Fruit fly (Drosophila melanogaster) whole organism, embryonic: Measurements from ENCODE around the gene unc-119.

Experiments used
- fd96Cb ChIP-seq: fragments of 200-800 bp; sonication (Bioruptor generic); optimal IDR thresholded peaks from 2 replicates; lab custom pipeline; 2018; ENCODE audit warnings: missing biosample characterization, mild to moderate bottlenecking, missing genetic modification characterization, moderate library complexity
- gsb-n ChIP-seq: fragments of 200-800 bp; sonication (Bioruptor generic); optimal IDR thresholded peaks from 3 replicates; lab custom pipeline; 2018; ENCODE audit warnings: missing biosample characterization, mild to moderate bottlenecking, missing genetic modification characterization

DNA sequence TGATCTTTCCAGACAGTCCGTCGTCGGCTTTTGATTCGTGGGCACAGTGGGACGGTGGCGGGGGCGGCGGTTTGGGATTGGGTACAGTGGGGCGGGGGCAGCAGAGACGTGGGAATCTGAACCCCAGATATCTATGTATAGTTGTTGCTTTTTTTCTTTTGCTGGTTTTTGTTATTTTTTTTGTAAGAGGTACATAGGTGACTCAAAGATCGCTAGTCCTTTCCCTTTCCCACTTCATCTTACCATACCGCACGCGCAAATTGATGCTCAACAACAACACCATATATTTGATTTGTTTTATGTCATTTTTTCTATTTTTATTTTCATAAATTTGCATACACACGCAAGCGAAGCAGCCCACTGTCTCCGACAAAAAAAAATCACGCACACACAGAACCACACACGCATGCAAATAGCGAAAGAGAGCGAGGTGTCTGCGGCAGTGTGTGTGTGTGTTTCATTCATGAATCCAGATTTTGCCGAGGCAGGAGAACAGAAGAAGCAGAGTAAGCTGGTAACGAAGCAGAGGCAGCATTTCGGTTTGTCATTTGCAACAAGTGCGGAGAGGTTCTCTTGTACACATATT, 14.7 kb upstream of the unc-119 start:
- TF ChIP-seq gsb-n (tag; lab: Kevin White, UChicago), result peak; percentile 8
- TF ChIP-seq fd96Cb (tag; lab: Kevin White, UChicago), result peak; percentile 35
